Worm (Caenorhabditis elegans): ENCODE results near the gene oac-11.

DNA sequence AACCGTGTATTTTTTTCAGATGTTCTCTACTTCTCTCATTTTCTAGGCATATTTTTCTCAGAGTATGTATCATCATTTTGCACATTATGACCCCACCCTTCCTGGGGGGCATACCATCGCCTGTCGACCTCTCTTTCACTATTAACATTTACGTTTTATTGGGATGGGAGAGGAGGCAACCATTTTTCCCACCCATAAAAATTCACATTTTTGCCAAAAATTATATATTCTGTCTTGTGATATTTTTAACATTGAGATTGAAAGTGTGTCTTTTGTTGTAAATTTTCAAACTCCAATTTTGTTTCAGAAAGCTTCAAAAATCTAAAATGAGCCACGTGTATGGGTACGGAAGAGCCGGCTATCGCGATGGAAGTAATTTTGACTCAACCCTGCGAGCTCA lies 34.0 kb upstream of the oac-11 start, which contains the start of gene F53C3.7:
- TF ChIP-seq tra-4 (tag; optimal IDR thresholded peaks at IDR 0.05) (no peak), ama-1 (optimal IDR thresholded peaks at IDR 0.05) (no peak), hmg-4 (GFP tag; optimal IDR thresholded peaks at IDR 0.05) (no peak), tbx-37 (GFP tag; conservative IDR thresholded peaks at IDR 0.05) (no peak), sea-1 (GFP tag; conservative IDR thresholded peaks at IDR 0.05) (no peak)
